Fruit fly (Drosophila melanogaster): ENCODE measurements around the gene Tmf.

Tmf gene

dm6 chrX:6854563-6854962 is 10.4 kb downstream of the Tmf start (continued):
- no peak for TF ChIP-seq HmgD (GFP tag; optimal IDR thresholded peaks at IDR 0.05)
- TF ChIP-seq tup (GFP tag; optimal IDR thresholded peaks at IDR 0.05) = peak; percentile 41
- peak; percentile 84 for TF ChIP-seq CG7556 (GFP tag; optimal IDR thresholded peaks at IDR 0.05)
- peak; percentile 24 for TF ChIP-seq maf-S (GFP tag; optimal IDR thresholded peaks at IDR 0.05)
- TF ChIP-seq stc (GFP tag; IDR thresholded peaks at IDR 0.05) = peak; percentile 79
- TF ChIP-seq Neu2 (GFP tag; optimal IDR thresholded peaks at IDR 0.05; ENCODE audit: borderline replicate concordance) = no peak
- no peak for TF ChIP-seq CG34224 (GFP tag; IDR thresholded peaks at IDR 0.05; ENCODE audit: partially characterized antibody)
- peak; percentile 91 for TF ChIP-seq ci (GFP tag; IDR thresholded peaks at IDR 0.05)
- TF ChIP-seq fd3F (GFP tag; optimal IDR thresholded peaks at IDR 0.05) = peak; percentile 67
- no peak for TF ChIP-seq dimm (GFP tag; IDR thresholded peaks at IDR 0.05)
- peak; percentile 82 for TF ChIP-seq tgo (GFP tag; IDR thresholded peaks at IDR 0.05)
- peak; percentile 48; the same call in 1 of the 2 replicates for TF ChIP-seq CG31224 (GFP tag; IDR thresholded peaks at IDR 0.05)
- TF ChIP-seq CG2116 (GFP tag; optimal IDR thresholded peaks at IDR 0.05) = peak; percentile 46
- TF ChIP-seq CG10209 (GFP tag; optimal IDR thresholded peaks at IDR 0.05) = peak; percentile 83
- no peak for TF ChIP-seq CG1832 (GFP tag; optimal IDR thresholded peaks at IDR 0.05)
- TF ChIP-seq CG4617 (GFP tag; optimal IDR thresholded peaks at IDR 0.05; ENCODE audit: borderline replicate concordance) = peak; percentile 45
- TF ChIP-seq crol (GFP tag; IDR thresholded peaks at IDR 0.05) = peak; percentile 63
- no peak for TF ChIP-seq gt (GFP tag; IDR thresholded peaks at IDR 0.05)
- no peak for TF ChIP-seq CG4328 (GFP tag; optimal IDR thresholded peaks at IDR 0.05)
- TF ChIP-seq Oli (tag; optimal IDR thresholded peaks at IDR 0.05) = peak; percentile 86
- TF ChIP-seq D (optimal IDR thresholded peaks at IDR 0.05) = no peak
- TF ChIP-seq D (GFP tag; optimal IDR thresholded peaks at IDR 0.05) = peak; percentile 80
- no peak for TF ChIP-seq vnd (GFP tag; IDR thresholded peaks at IDR 0.05; ENCODE audit: partially characterized antibody)
- no peak for TF ChIP-seq unc-4 (GFP tag; IDR thresholded peaks at IDR 0.05; ENCODE audit: partially characterized antibody)
- TF ChIP-seq CG18599 (GFP tag; optimal IDR thresholded peaks at IDR 0.05) = peak; percentile 94
- peak; percentile 79 for TF ChIP-seq CG9727 (GFP tag; optimal IDR thresholded peaks at IDR 0.05)
- no peak for TF ChIP-seq B-H2 (GFP tag; optimal IDR thresholded peaks at IDR 0.05)
- TF ChIP-seq CG7987 (GFP tag; optimal IDR thresholded peaks at IDR 0.05) = peak; percentile 26
- no peak for TF ChIP-seq Elba2 (GFP tag; optimal IDR thresholded peaks at IDR 0.05)
- no peak for TF ChIP-seq p53 (GFP tag; optimal IDR thresholded peaks at IDR 0.05)
- peak; percentile 80 for TF ChIP-seq CG3281 (GFP tag; optimal IDR thresholded peaks at IDR 0.05)
- TF ChIP-seq slp2 (GFP tag; optimal IDR thresholded peaks at IDR 0.05) = peak; percentile 47
- peak; percentile 58; the same call in 1 of the 2 replicates for TF ChIP-seq ttk (GFP tag; IDR thresholded peaks at IDR 0.05)
- no peak for TF ChIP-seq Lpt (GFP tag; optimal IDR thresholded peaks at IDR 0.05)
- TF ChIP-seq HLHmδ (GFP tag; optimal IDR thresholded peaks at IDR 0.05) = no peak
- TF ChIP-seq az2 (GFP tag; optimal IDR thresholded peaks at IDR 0.05) = peak; percentile 84
- TF ChIP-seq Rx (GFP tag; IDR thresholded peaks at IDR 0.05) = peak; percentile 58
- peak; percentile 29 for TF ChIP-seq Usf (GFP tag; optimal IDR thresholded peaks at IDR 0.05)
- TF ChIP-seq GATAe (GFP tag; conservative IDR thresholded peaks at IDR 0.05) = no peak; the same call in 1 of the 2 replicates
- TF ChIP-seq HLH3B (GFP tag; IDR thresholded peaks at IDR 0.05) = peak; percentile 81
- TF ChIP-seq bbx (GFP tag; IDR thresholded peaks at IDR 0.05; ENCODE audit: partially characterized antibody) = no peak
- peak; percentile 53 for TF ChIP-seq CG13624 (GFP tag; optimal IDR thresholded peaks at IDR 0.05)
- TF ChIP-seq CG1602 (GFP tag; optimal IDR thresholded peaks at IDR 0.05) = peak; percentile 67
- TF ChIP-seq YL-1 (GFP tag; optimal IDR thresholded peaks at IDR 0.05) = no peak
- TF ChIP-seq Camta (GFP tag; optimal IDR thresholded peaks at IDR 0.05) = peak; percentile 22
- TF ChIP-seq Doc3 (GFP tag; IDR thresholded peaks at IDR 0.05; ENCODE audit: partially characterized antibody) = no peak
- TF ChIP-seq jing (GFP tag; optimal IDR thresholded peaks at IDR 0.05) = peak; percentile 46
- TF ChIP-seq fd102C (GFP tag; optimal IDR thresholded peaks at IDR 0.05) = no peak
- TF ChIP-seq pho (GFP tag; optimal IDR thresholded peaks at IDR 0.05) = peak; percentile 56
- TF ChIP-seq CG13775 (GFP tag; optimal IDR thresholded peaks at IDR 0.05) = peak; percentile 63
- peak; percentile 76 for TF ChIP-seq Hsf (GFP tag; optimal IDR thresholded peaks at IDR 0.05)

Data from whole organism, embryonic.